Fruit fly (Drosophila melanogaster) whole organism, embryonic: ENCODE data around the gene NitFhit.

Experiments used
- Adf1 ChIP-seq: fragments of 200-800 bp; sonication (Bioruptor generic); IDR thresholded peaks from 2 replicates; pipeline ENCODE4 v1.3.6; 2022; ENCODE audit warnings: missing biosample characterization, missing genetic modification characterization
- CG10565 ChIP-seq: fragments of 200-800 bp; sonication (Bioruptor generic); optimal IDR thresholded peaks from 3 replicates; lab custom pipeline; 2016; ENCODE audit warnings: missing biosample characterization, mild to moderate bottlenecking, missing genetic modification characterization
- CG13424 ChIP-seq: fragments of 200-800 bp; sonication (Bioruptor generic); optimal IDR thresholded peaks from 2 replicates; lab custom pipeline; 2019; ENCODE audit warnings: missing biosample characterization, mild to moderate bottlenecking, missing genetic modification characterization, moderate library complexity
- CG15269 ChIP-seq: fragments of 200-800 bp; sonication (Bioruptor generic); optimal IDR thresholded peaks from 2 replicates; lab custom pipeline; 2018; ENCODE audit warnings: missing biosample characterization, mild to moderate bottlenecking, missing genetic modification characterization, moderate library complexity
- CG15514 ChIP-seq: fragments of 200-800 bp; sonication (Bioruptor generic); optimal IDR thresholded peaks from 3 replicates; lab custom pipeline; 2017; ENCODE audit warnings: missing biosample characterization, missing genetic modification characterization, mild to moderate bottlenecking, moderate library complexity, missing genetic modification reagents
- CG1602 ChIP-seq: fragments of 200-800 bp; sonication (Bioruptor generic); optimal IDR thresholded peaks from 3 replicates; lab custom pipeline; 2016; ENCODE audit warnings: missing biosample characterization, missing genetic modification characterization
- CG17186 ChIP-seq: fragments of 200-800 bp; sonication (Bioruptor generic); optimal IDR thresholded peaks from 3 replicates; lab custom pipeline; 2017; ENCODE audit warnings: missing biosample characterization, missing genetic modification reagents, missing genetic modification characterization
- CG17328 ChIP-seq: fragments of 200-800 bp; sonication (Bioruptor generic); IDR thresholded peaks from 2 replicates; pipeline ENCODE4 v1.3.6; 2022; ENCODE audit warnings: missing biosample characterization, missing genetic modification characterization
- CG18619 ChIP-seq: fragments of 200-800 bp; sonication (Bioruptor generic); optimal IDR thresholded peaks from 3 replicates; lab custom pipeline; 2017; ENCODE audit warnings: missing biosample characterization, mild to moderate bottlenecking, missing genetic modification characterization
- CG2202 ChIP-seq: fragments of 200-800 bp; sonication (Bioruptor generic); optimal IDR thresholded peaks from 2 replicates; lab custom pipeline; 2018; ENCODE audit warnings: missing biosample characterization, mild to moderate bottlenecking, missing genetic modification characterization
- CG4424 ChIP-seq: fragments of 200-800 bp; sonication (Bioruptor generic); optimal IDR thresholded peaks from 3 replicates; lab custom pipeline; 2016; ENCODE audit warnings: missing biosample characterization, missing genetic modification characterization
- CG6254 ChIP-seq: fragments of 200-800 bp; sonication (Bioruptor generic); optimal IDR thresholded peaks from 3 replicates; lab custom pipeline; 2017; ENCODE audit warnings: mild to moderate bottlenecking, missing biosample characterization, missing genetic modification reagents, missing genetic modification characterization
- CG6765 ChIP-seq: fragments of 200-800 bp; sonication (Bioruptor generic); optimal IDR thresholded peaks from 3 replicates; lab custom pipeline; 2017; ENCODE audit warnings: missing biosample characterization, mild to moderate bottlenecking, missing genetic modification characterization
- CG7928 ChIP-seq: fragments of 200-800 bp; sonication (Bioruptor generic); optimal IDR thresholded peaks from 2 replicates; lab custom pipeline; 2017; ENCODE audit warnings: missing biosample characterization, mild to moderate bottlenecking, missing genetic modification characterization
- CG9797 ChIP-seq: fragments of 200-800 bp; sonication (Bioruptor generic); optimal IDR thresholded peaks from 3 replicates; lab custom pipeline; 2018; ENCODE audit warnings: missing biosample characterization, mild to moderate bottlenecking, missing genetic modification characterization
- CG9876 ChIP-seq: fragments of 200-800 bp; sonication (Bioruptor generic); optimal IDR thresholded peaks from 2 replicates; lab custom pipeline; 2016; ENCODE audit warnings: missing biosample characterization, missing genetic modification characterization
- D19B ChIP-seq: fragments of 200-800 bp; sonication (Bioruptor generic); optimal IDR thresholded peaks from 2 replicates; lab custom pipeline; 2017; ENCODE audit warnings: missing biosample characterization, mild to moderate bottlenecking, missing genetic modification characterization
- E2f2 ChIP-seq: fragments of 200-800 bp; sonication (Bioruptor generic); IDR thresholded peaks from 2 replicates; pipeline ENCODE4 v1.3.6; 2022; ENCODE audit warnings: missing biosample characterization, missing genetic modification characterization
- HLH3B ChIP-seq: fragments of 200-800 bp; sonication (Bioruptor generic); IDR thresholded peaks from 2 replicates; pipeline ENCODE4 v1.3.6; 2022; ENCODE audit warnings: missing biosample characterization, missing genetic modification characterization
- Hr51 ChIP-seq, 2 experiments: fragments of 200-800 bp; sonication (Bioruptor generic); optimal IDR thresholded peaks; 2 replicates in 1 of 2; 3 replicates in 1 of 2; lab custom pipeline; 2016 to 2018; ENCODE audit warnings: missing biosample characterization in 2 of 2, missing genetic modification characterization in 2 of 2, mild to moderate bottlenecking in 1 of 2, moderate library complexity in 1 of 2
- Kr ChIP-seq: fragments of 200-800 bp; sonication (Bioruptor generic); optimal IDR thresholded peaks from 2 replicates; lab custom pipeline; 2017; ENCODE audit warnings: missing biosample characterization, mild to moderate bottlenecking, missing genetic modification characterization
- Sin3A ChIP-seq: fragments of >200 bp; optimal IDR thresholded peaks from 2 replicates; lab custom pipeline; 2018
- Sox102F ChIP-seq: fragments of 200-800 bp; sonication (Bioruptor generic); optimal IDR thresholded peaks from 2 replicates; lab custom pipeline; 2018; ENCODE audit warnings: missing biosample characterization, mild to moderate bottlenecking, missing genetic modification characterization, moderate library complexity
- YL-1 ChIP-seq: fragments of 200-800 bp; sonication (Bioruptor generic); optimal IDR thresholded peaks from 3 replicates; lab custom pipeline; 2017; ENCODE audit warnings: missing biosample characterization, mild to moderate bottlenecking, missing genetic modification characterization
- ac ChIP-seq: fragments of 200-800 bp; sonication (Bioruptor generic); optimal IDR thresholded peaks from 3 replicates; lab custom pipeline; 2017; ENCODE audit warnings: missing biosample characterization, mild to moderate bottlenecking, missing genetic modification characterization
- amos ChIP-seq: fragments of 200-800 bp; sonication (Bioruptor generic); IDR thresholded peaks from 2 replicates; pipeline ENCODE4 v1.3.6; 2022; ENCODE audit warnings: missing biosample characterization, missing genetic modification characterization; ENCODE audit not compliant: partially characterized antibody
- aop ChIP-seq: fragments of 200-800 bp; sonication (Bioruptor generic); IDR thresholded peaks from 2 replicates; pipeline ENCODE4 v1.3.6; 2022; ENCODE audit warnings: missing biosample characterization, missing genetic modification characterization
- cg ChIP-seq: fragments of 200-800 bp; sonication (Bioruptor generic); optimal IDR thresholded peaks from 3 replicates; lab custom pipeline; 2019; ENCODE audit warnings: missing biosample characterization, mild to moderate bottlenecking, missing genetic modification characterization, moderate library complexity
- crol ChIP-seq: fragments of 200-800 bp; sonication (Bioruptor generic); IDR thresholded peaks from 2 replicates; pipeline ENCODE4 v1.3.6; 2022; ENCODE audit warnings: missing biosample characterization, missing genetic modification characterization
- esg ChIP-seq: fragments of 200-800 bp; sonication (Bioruptor generic); conservative IDR thresholded peaks from 2 replicates; pipeline ENCODE4 v1.3.6; 2022; ENCODE audit warnings: missing biosample characterization, missing genetic modification characterization
- eve ChIP-seq, 2 experiments: fragments of >200 bp; optimal IDR thresholded peaks; 2 replicates each; lab custom pipeline; 2017; ENCODE audit warnings: missing biosample characterization in 2 of 2, missing genetic modification characterization in 2 of 2
- ewg ChIP-seq: fragments of 200-800 bp; sonication (Bioruptor generic); optimal IDR thresholded peaks from 3 replicates; lab custom pipeline; 2017; ENCODE audit warnings: mild to moderate bottlenecking, missing biosample characterization, missing genetic modification reagents, missing genetic modification characterization
- fd64A ChIP-seq: fragments of 200-800 bp; sonication (Bioruptor generic); optimal IDR thresholded peaks from 3 replicates; lab custom pipeline; 2018; ENCODE audit warnings: missing biosample characterization, mild to moderate bottlenecking, missing genetic modification characterization
- gt ChIP-seq: fragments of 200-800 bp; sonication (Bioruptor generic); IDR thresholded peaks from 2 replicates; pipeline ENCODE4 v1.3.6; 2022; ENCODE audit warnings: missing biosample characterization, missing genetic modification characterization
- jumu ChIP-seq: fragments of 200-800 bp; sonication (Bioruptor generic); optimal IDR thresholded peaks from 3 replicates; lab custom pipeline; 2016; ENCODE audit warnings: missing biosample characterization, missing genetic modification characterization
- kni ChIP-seq: fragments of 200-800 bp; sonication (Bioruptor generic); optimal IDR thresholded peaks from 3 replicates; lab custom pipeline; 2017; ENCODE audit warnings: mild to moderate bottlenecking, missing biosample characterization, missing genetic modification reagents, missing genetic modification characterization
- lmd ChIP-seq: fragments of 200-800 bp; sonication (Bioruptor generic); IDR thresholded peaks from 2 replicates; pipeline ENCODE4 v1.3.6; 2022; ENCODE audit warnings: missing biosample characterization, missing genetic modification characterization
- mld ChIP-seq: fragments of 200-800 bp; sonication (Bioruptor generic); IDR thresholded peaks from 3 replicates; pipeline ENCODE4 v1.3.6; 2022; ENCODE audit warnings: missing biosample characterization, missing genetic modification characterization; ENCODE audit not compliant: partially characterized antibody
- psq ChIP-seq: fragments of 200-800 bp; sonication (Bioruptor generic); optimal IDR thresholded peaks from 2 replicates; lab custom pipeline; 2017; ENCODE audit warnings: missing biosample characterization, missing genetic modification characterization
- pum ChIP-seq: fragments of 200-800 bp; sonication (Bioruptor generic); optimal IDR thresholded peaks from 2 replicates; lab custom pipeline; 2016; ENCODE audit warnings: missing biosample characterization, missing genetic modification characterization
- ranshi ChIP-seq: fragments of 200-800 bp; sonication (Bioruptor generic); IDR thresholded peaks from 2 replicates; pipeline ENCODE4 v1.3.6; 2022; ENCODE audit warnings: missing biosample characterization, missing genetic modification characterization
- slou ChIP-seq: fragments of 200-800 bp; sonication (Bioruptor generic); optimal IDR thresholded peaks from 3 replicates; lab custom pipeline; 2016; ENCODE audit warnings: missing biosample characterization, missing genetic modification characterization
- stc ChIP-seq: fragments of 200-800 bp; sonication (Bioruptor generic); IDR thresholded peaks from 2 replicates; pipeline ENCODE4 v1.3.6; 2022; ENCODE audit warnings: missing biosample characterization, missing genetic modification characterization
- tap ChIP-seq: fragments of 200-800 bp; optimal IDR thresholded peaks from 3 replicates; lab custom pipeline; 2019; ENCODE audit warnings: missing biosample characterization, mild to moderate bottlenecking, missing genetic modification characterization, moderate library complexity
- toy ChIP-seq: fragments of 200-800 bp; sonication (Bioruptor generic); IDR thresholded peaks from 2 replicates; pipeline ENCODE4 v1.3.6; 2022; ENCODE audit warnings: missing biosample characterization, missing genetic modification characterization
- unc-4 ChIP-seq: fragments of 200-800 bp; sonication (Bioruptor generic); IDR thresholded peaks from 2 replicates; pipeline ENCODE4 v1.3.6; 2022; ENCODE audit warnings: missing biosample characterization, missing genetic modification characterization; ENCODE audit not compliant: partially characterized antibody
- vnd ChIP-seq: fragments of 200-800 bp; sonication (Bioruptor generic); IDR thresholded peaks from 3 replicates; pipeline ENCODE4 v1.3.6; 2022; ENCODE audit warnings: missing biosample characterization, missing genetic modification characterization; ENCODE audit not compliant: partially characterized antibody
- vvl ChIP-seq: fragments of 200-800 bp; sonication (Bioruptor generic); IDR thresholded peaks from 2 replicates; pipeline ENCODE4 v1.3.6; 2022; ENCODE audit warnings: missing biosample characterization, missing genetic modification characterization
- yki ChIP-seq: fragments of >200 bp; optimal IDR thresholded peaks from 3 replicates; lab custom pipeline; 2018
- zen2 ChIP-seq: fragments of 200-800 bp; sonication (Bioruptor generic); IDR thresholded peaks from 3 replicates; pipeline ENCODE4 v1.3.6; 2022; ENCODE audit warnings: missing biosample characterization, missing genetic modification characterization; ENCODE audit not compliant: partially characterized antibody
- zfh1 ChIP-seq: fragments of 200-800 bp; sonication (Bioruptor generic); IDR thresholded peaks from 3 replicates; pipeline ENCODE4 v1.3.6; 2022; ENCODE audit warnings: missing biosample characterization, missing genetic modification characterization

Gene NitFhit

DNA sequence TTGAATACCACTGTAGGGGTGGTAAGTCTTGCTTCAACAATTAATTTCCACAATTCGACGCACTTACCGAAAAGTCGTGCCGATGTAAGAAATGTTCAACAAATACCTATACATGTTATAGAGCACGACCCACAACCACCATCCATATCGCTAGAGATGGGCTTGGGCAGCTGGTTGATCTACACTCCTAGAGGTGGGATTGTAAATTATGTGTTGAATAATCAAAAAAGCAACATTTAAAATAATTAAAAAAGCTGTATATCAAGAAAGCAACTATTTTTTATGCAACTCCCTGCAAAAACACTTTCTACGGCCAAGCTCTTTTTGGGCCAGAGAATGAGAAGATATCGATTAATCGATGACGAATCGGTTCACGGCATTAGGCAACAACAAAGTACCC lies 19.3 kb upstream of the NitFhit start, which contains the start of the genes CG34140, Mkp and Mtch (continued):
- peak; percentile 70 for TF ChIP-seq E2f2
- TF ChIP-seq aop: peak; percentile 63; the same call in 1 of the 2 replicates
- TF ChIP-seq CG9876 (GFP tag; lab: Kevin White, UChicago): peak; percentile 67
- TF ChIP-seq YL-1 (GFP tag; lab: Kevin White, UChicago): peak; percentile 98
- no peak for TF ChIP-seq Sox102F
- TF ChIP-seq CG15514 (GFP tag; lab: Kevin White, UChicago): peak; percentile 84
- peak; percentile 87 for TF ChIP-seq CG4424 (GFP tag; lab: Kevin White, UChicago)
- no peak for TF ChIP-seq D19B (GFP tag; lab: Kevin White, UChicago)
- TF ChIP-seq CG18619 (GFP tag; lab: Kevin White, UChicago): peak; percentile 70
- no peak for TF ChIP-seq tap
- peak; percentile 74; the same call in 1 of the 2 replicates for TF ChIP-seq stc (GFP tag; lab: Robert Waterston, UW)
- TF ChIP-seq CG6254: no peak
- peak; percentile 91 for TF ChIP-seq jumu
- TF ChIP-seq cg (GFP tag; lab: Kevin White, UChicago): no peak
- TF ChIP-seq pum (GFP tag; lab: Kevin White, UChicago): peak; percentile 89
- TF ChIP-seq CG9797 (GFP tag; lab: Kevin White, UChicago): peak; percentile 84
- TF ChIP-seq ac (GFP tag; lab: Kevin White, UChicago): no peak
- no peak for TF ChIP-seq CG7928 (GFP tag; lab: Kevin White, UChicago)
- TF ChIP-seq CG2202: peak; percentile 71
- TF ChIP-seq zfh1 (GFP tag; lab: Robert Waterston, UW): peak; percentile 74
- peak; percentile 71 for TF ChIP-seq CG17328 (GFP tag; lab: Robert Waterston, UW)
- TF ChIP-seq yki (lab: Kevin White, UChicago): no peak
- TF ChIP-seq CG6765 (GFP tag; lab: Kevin White, UChicago): peak; percentile 56
- peak; percentile 96 for TF ChIP-seq unc-4 (GFP tag; lab: Robert Waterston, UW)
- TF ChIP-seq Kr (GFP tag; lab: Kevin White, UChicago): no peak
- TF ChIP-seq Sin3A: peak; percentile 96
- TF ChIP-seq mld (GFP tag; lab: Robert Waterston, UW): peak; percentile 60; the same call in 1 of the 3 replicates
- peak; percentile 86 for TF ChIP-seq CG1602
- peak; percentile 76 for TF ChIP-seq esg (GFP tag; lab: Robert Waterston, UW)
- peak in 1 of 2 experiments; percentile 37 for TF ChIP-seq eve (GFP tag; optimal IDR thresholded peaks at IDR 0.05; lab: Kevin White, UChicago)
- TF ChIP-seq slou (GFP tag; lab: Kevin White, UChicago): peak; percentile 79
- peak; percentile 89 for TF ChIP-seq amos (GFP tag; lab: Robert Waterston, UW)
- TF ChIP-seq zen2 (GFP tag; lab: Robert Waterston, UW): peak; percentile 88; the same call in 2 of the 3 replicates
- TF ChIP-seq ranshi (GFP tag; lab: Robert Waterston, UW): peak; percentile 80; the same call in 1 of the 2 replicates
- peak; percentile 55 for TF ChIP-seq psq (GFP tag; lab: Kevin White, UChicago)
- TF ChIP-seq gt (GFP tag; lab: Robert Waterston, UW): no peak
- TF ChIP-seq CG15269 (tag; lab: Kevin White, UChicago): no peak
- peak; percentile 60 for TF ChIP-seq Adf1 (GFP tag; lab: Robert Waterston, UW)
- TF ChIP-seq CG10565 (GFP tag; lab: Kevin White, UChicago): peak; percentile 4
- peak; percentile 73 for TF ChIP-seq ewg
- TF ChIP-seq fd64A (GFP tag; lab: Kevin White, UChicago): no peak
- TF ChIP-seq vvl (GFP tag; lab: Robert Waterston, UW): peak; percentile 85
- peak; percentile 71 for TF ChIP-seq lmd (GFP tag; lab: Robert Waterston, UW)
- peak; percentile 81 for TF ChIP-seq kni (GFP tag; lab: Kevin White, UChicago)
- no peak for TF ChIP-seq toy (GFP tag; lab: Robert Waterston, UW)
- TF ChIP-seq vnd (GFP tag; lab: Robert Waterston, UW): peak; percentile 94
- TF ChIP-seq crol (GFP tag; lab: Robert Waterston, UW): no peak
- peak in 1 of 2 experiments; percentile 91 for TF ChIP-seq Hr51 (GFP tag; optimal IDR thresholded peaks at IDR 0.05; lab: Kevin White, UChicago)
- TF ChIP-seq HLH3B (GFP tag; lab: Robert Waterston, UW): peak; percentile 82
- TF ChIP-seq CG17186 (GFP tag; lab: Kevin White, UChicago): peak; percentile 77
- TF ChIP-seq CG13424 (tag; lab: Kevin White, UChicago): peak; percentile 88
